Fruit fly (Drosophila melanogaster): ENCODE measurements around the gene Atg17.
A peak's percentile ranks its signal among the peaks of the same experiment; 100 is the strongest.

Gene Atg17

dm6 chr3R:5660198-5660893 lies 9.2 kb upstream of the Atg17 start, which contains the start of gene Wdr33:
TSS of gene Wdr33 (plus strand) at chr3R:5660635.
- TF ChIP-seq Sin3A (optimal IDR thresholded peaks at IDR 0.05) (no peak), insv (optimal IDR thresholded peaks at IDR 0.05) (no peak), ttk (optimal IDR thresholded peaks at IDR 0.05) (no peak), psq (optimal IDR thresholded peaks at IDR 0.05) (no peak), Myc (optimal IDR thresholded peaks at IDR 0.05) (no peak), h (optimal IDR thresholded peaks at IDR 0.05) (no peak)

DNA sequence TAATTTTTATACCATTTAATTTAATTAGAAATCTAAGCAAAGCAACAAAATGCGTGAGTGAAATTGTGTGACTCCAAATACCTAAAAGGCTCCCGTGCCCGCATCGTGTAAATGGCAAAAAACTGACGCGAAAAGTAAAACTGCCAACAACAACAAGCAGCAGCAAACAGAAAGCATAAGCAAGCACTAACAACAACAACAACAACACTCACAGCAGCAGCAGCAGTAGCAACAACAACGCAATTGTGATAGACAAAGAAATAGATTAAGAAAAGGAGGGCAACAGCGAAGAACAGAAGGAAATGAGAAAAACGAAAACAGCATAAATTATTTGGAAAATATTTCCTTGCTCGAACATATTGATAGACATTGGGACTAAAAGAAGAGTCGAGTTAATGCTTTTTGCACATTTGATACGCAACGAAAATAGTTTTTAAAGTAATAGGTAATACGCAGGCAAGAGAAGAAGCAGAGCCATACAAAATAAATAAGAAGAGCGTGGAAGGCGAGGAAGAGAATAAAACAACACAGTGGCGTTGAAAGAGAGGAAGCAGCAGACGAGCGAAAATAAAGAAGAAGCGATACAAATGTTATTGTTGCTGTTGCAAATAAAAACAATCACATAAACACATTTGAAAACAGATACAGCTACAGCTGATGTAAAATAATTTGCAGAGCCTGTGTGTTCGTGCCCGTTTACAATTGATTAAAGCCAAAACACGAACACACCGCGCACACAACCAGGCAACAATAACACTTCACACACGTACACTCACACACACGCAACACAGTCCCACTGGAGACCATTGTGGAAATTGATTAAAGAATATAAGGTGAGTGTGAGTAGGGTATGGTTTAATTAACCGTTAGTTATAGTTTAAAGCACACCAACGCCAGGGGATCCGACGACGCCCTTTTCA lies 487 bp downstream of the Atg17 start:
- peak; percentile 85 for TF ChIP-seq psq (optimal IDR thresholded peaks at IDR 0.05)
- no peak for TF ChIP-seq h (optimal IDR thresholded peaks at IDR 0.05)
- TF ChIP-seq Sin3A (optimal IDR thresholded peaks at IDR 0.05): no peak
- TF ChIP-seq Myc (optimal IDR thresholded peaks at IDR 0.05): no peak
- TF ChIP-seq insv (optimal IDR thresholded peaks at IDR 0.05): no peak
- no peak for TF ChIP-seq ttk (optimal IDR thresholded peaks at IDR 0.05)

- TF ChIP-seq ttk (optimal IDR thresholded peaks at IDR 0.05): no peak
- no peak for TF ChIP-seq Sin3A (optimal IDR thresholded peaks at IDR 0.05)
- TF ChIP-seq h (optimal IDR thresholded peaks at IDR 0.05): no peak
These were observed 1.2 kb downstream of the Atg17 start for dm6 chr3R:5670660-5671264.

DNA sequence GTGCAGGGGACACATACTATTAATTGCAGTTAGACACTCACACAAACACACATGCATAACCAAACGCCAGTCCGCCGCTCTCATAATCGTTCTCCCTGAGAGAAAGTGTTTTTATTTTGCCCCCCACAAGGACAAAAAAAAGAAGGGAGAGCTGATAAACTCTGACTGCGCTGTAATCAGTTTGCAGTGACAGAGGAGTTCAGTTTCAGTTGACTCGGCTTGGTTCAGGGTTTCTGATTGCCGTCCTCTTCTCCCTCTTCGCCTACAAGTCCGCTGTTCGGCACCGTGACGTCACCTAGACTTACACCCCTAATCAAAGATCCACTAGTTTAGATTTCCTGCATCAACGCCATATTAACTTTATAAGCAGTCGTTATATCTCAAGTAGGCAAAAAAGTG lies 1.8 kb downstream of the Atg17 start:
- TF ChIP-seq h (optimal IDR thresholded peaks at IDR 0.05) (no peak), insv (optimal IDR thresholded peaks at IDR 0.05) (no peak), Myc (optimal IDR thresholded peaks at IDR 0.05) (no peak), ttk (optimal IDR thresholded peaks at IDR 0.05) (no peak), psq (optimal IDR thresholded peaks at IDR 0.05) (no peak), Sin3A (optimal IDR thresholded peaks at IDR 0.05) (no peak)

dm6 chr3R:5671795-5672657 lies 2.5 kb downstream of the Atg17 start:
- TF ChIP-seq h (optimal IDR thresholded peaks at IDR 0.05): no peak
- no peak for TF ChIP-seq ttk (optimal IDR thresholded peaks at IDR 0.05)
- TF ChIP-seq Sin3A (optimal IDR thresholded peaks at IDR 0.05): no peak
- TF ChIP-seq psq (optimal IDR thresholded peaks at IDR 0.05): no peak
- TF ChIP-seq Myc (optimal IDR thresholded peaks at IDR 0.05): no peak
- no peak for TF ChIP-seq insv (optimal IDR thresholded peaks at IDR 0.05)

- TF ChIP-seq psq (optimal IDR thresholded peaks at IDR 0.05) (no peak), Myc (optimal IDR thresholded peaks at IDR 0.05) (no peak), Sin3A (optimal IDR thresholded peaks at IDR 0.05) (no peak), h (optimal IDR thresholded peaks at IDR 0.05) (no peak), ttk (optimal IDR thresholded peaks at IDR 0.05) (no peak), insv (optimal IDR thresholded peaks at IDR 0.05) (no peak)
These were observed 3.2 kb downstream of the Atg17 start for dm6 chr3R:5672658-5673217.

DNA sequence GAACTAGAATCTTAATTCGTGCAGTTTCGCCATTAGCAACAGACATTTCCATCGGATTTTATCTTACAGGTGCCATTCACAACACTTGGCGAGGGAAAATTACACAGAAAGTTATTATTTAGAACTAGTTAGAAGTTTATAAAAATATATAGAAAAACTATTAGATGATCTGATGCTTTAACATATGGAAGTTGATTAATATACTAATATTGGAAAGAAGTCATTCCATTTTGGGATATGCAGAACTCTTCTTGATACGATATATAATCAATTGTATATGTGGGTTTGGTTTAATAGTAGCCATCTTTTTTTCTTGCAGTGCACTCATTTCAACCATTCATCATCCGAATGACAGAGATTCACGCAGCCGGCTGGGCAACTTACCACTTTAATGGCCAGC lies 12.7 kb downstream of the Atg17 start:
- TF ChIP-seq Myc (optimal IDR thresholded peaks at IDR 0.05) (no peak), ttk (optimal IDR thresholded peaks at IDR 0.05) (no peak), Sin3A (optimal IDR thresholded peaks at IDR 0.05) (no peak), psq (optimal IDR thresholded peaks at IDR 0.05) (no peak), insv (optimal IDR thresholded peaks at IDR 0.05) (no peak), h (optimal IDR thresholded peaks at IDR 0.05) (no peak)

DNA sequence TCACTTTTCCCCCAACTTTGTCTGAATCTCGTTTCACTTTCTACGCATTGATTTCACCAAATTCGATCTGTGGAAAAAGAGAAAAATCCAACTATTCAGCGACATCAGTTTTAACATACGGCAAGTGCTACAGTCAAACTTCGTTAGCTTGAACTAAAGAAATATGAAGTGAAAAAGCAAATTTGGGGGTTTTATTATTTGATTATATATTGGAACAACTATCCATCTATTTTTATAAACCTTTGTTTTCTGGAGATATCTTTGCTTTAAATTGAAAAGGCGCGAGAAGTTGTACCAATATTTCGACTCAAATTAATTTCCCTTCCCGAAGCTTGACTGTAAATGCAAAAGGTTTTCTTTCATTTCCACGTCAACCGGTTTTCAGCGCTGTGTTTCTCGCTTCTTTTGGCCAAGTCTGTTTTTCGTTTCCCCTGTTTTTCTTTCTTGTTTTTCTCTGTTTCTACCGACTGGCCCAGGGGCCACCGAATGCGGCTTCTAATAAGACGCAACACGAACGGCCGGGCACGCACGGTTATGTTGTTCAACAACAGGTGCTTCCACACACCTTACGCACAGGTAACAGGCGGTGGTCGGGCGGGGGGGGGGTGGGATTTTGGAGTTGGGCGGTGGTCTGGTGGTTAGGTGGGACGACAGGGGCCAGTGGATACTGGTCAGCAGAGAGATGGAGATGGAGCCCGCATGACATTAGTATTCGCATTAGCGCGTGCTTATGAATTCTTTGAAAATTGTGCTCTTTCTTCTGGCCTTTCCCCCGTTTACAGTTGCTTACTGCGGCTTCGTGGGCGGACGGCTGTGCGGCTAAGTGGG lies 13.6 kb downstream of the Atg17 start:
- TF ChIP-seq Myc (optimal IDR thresholded peaks at IDR 0.05): no peak
- no peak for TF ChIP-seq h (optimal IDR thresholded peaks at IDR 0.05)
- no peak for TF ChIP-seq ttk (optimal IDR thresholded peaks at IDR 0.05)
- no peak for TF ChIP-seq Sin3A (optimal IDR thresholded peaks at IDR 0.05)
- TF ChIP-seq psq (optimal IDR thresholded peaks at IDR 0.05): no peak
- no peak for TF ChIP-seq insv (optimal IDR thresholded peaks at IDR 0.05)

dm6 chr3R:5684550-5685118 lies 15.1 kb downstream of the Atg17 start:
- TF ChIP-seq h (optimal IDR thresholded peaks at IDR 0.05): no peak
- TF ChIP-seq Sin3A (optimal IDR thresholded peaks at IDR 0.05): no peak
- TF ChIP-seq Myc (optimal IDR thresholded peaks at IDR 0.05): no peak
- no peak for TF ChIP-seq psq (optimal IDR thresholded peaks at IDR 0.05)
- TF ChIP-seq ttk (optimal IDR thresholded peaks at IDR 0.05): no peak
- no peak for TF ChIP-seq insv (optimal IDR thresholded peaks at IDR 0.05)
